Fruit fly (Drosophila melanogaster) whole organism, embryonic: ENCODE data around the gene CG14731.

Experiments
- Atf6 ChIP-seq: fragments of 200-800 bp; sonication (Bioruptor generic); IDR thresholded peaks from 2 replicates; pipeline ENCODE4 v1.3.6; 2022; ENCODE audit warnings: missing biosample characterization, missing genetic modification characterization
- CG11695 ChIP-seq: fragments of 200-800 bp; sonication (Bioruptor generic); IDR thresholded peaks from 3 replicates; pipeline ENCODE4 v1.3.6; 2022; ENCODE audit warnings: missing biosample characterization, missing genetic modification characterization
- CG13424 ChIP-seq: fragments of 200-800 bp; sonication (Bioruptor generic); optimal IDR thresholded peaks from 2 replicates; lab custom pipeline; 2019; ENCODE audit warnings: missing biosample characterization, mild to moderate bottlenecking, missing genetic modification characterization, moderate library complexity
- CG13775 ChIP-seq: fragments of 200-800 bp; sonication (Bioruptor generic); optimal IDR thresholded peaks from 3 replicates; lab custom pipeline; 2017; ENCODE audit warnings: missing biosample characterization, mild to moderate bottlenecking, missing genetic modification characterization
- CG14014 ChIP-seq: fragments of 200-800 bp; sonication (Bioruptor generic); IDR thresholded peaks from 2 replicates; pipeline ENCODE4 v1.3.6; 2022; ENCODE audit warnings: missing biosample characterization, missing genetic modification characterization
- CG14050 ChIP-seq: fragments of 200-800 bp; sonication (Bioruptor generic); IDR thresholded peaks from 3 replicates; pipeline ENCODE4 v1.3.6; 2022; ENCODE audit warnings: missing biosample characterization, missing genetic modification characterization
- CG15269 ChIP-seq: fragments of 200-800 bp; sonication (Bioruptor generic); optimal IDR thresholded peaks from 2 replicates; lab custom pipeline; 2018; ENCODE audit warnings: missing biosample characterization, mild to moderate bottlenecking, missing genetic modification characterization, moderate library complexity
- CG16863 ChIP-seq: fragments of 200-800 bp; sonication (Bioruptor generic); optimal IDR thresholded peaks from 3 replicates; lab custom pipeline; 2016; ENCODE audit warnings: missing biosample characterization, missing genetic modification characterization
- CG17385 ChIP-seq: fragments of 200-800 bp; sonication (Bioruptor generic); optimal IDR thresholded peaks from 3 replicates; lab custom pipeline; 2018; ENCODE audit warnings: missing biosample characterization, mild to moderate bottlenecking, missing genetic modification characterization
- CG1832 ChIP-seq: fragments of 200-800 bp; sonication (Bioruptor generic); optimal IDR thresholded peaks from 2 replicates; lab custom pipeline; 2017; ENCODE audit warnings: missing biosample characterization, mild to moderate bottlenecking, missing genetic modification characterization, inconsistent platforms
- CG2120 ChIP-seq: fragments of 200-800 bp; sonication (Bioruptor generic); optimal IDR thresholded peaks from 3 replicates; lab custom pipeline; 2016; ENCODE audit warnings: missing biosample characterization, missing genetic modification characterization
- CG30403 ChIP-seq: fragments of 200-800 bp; sonication (Bioruptor generic); optimal IDR thresholded peaks from 3 replicates; lab custom pipeline; 2016; ENCODE audit warnings: missing biosample characterization, missing genetic modification characterization
- CG31388 ChIP-seq: fragments of 200-800 bp; sonication (Bioruptor generic); optimal IDR thresholded peaks from 2 replicates; lab custom pipeline; 2016; ENCODE audit warnings: missing biosample characterization, missing genetic modification characterization
- CG3281 ChIP-seq: fragments of 200-800 bp; sonication (Bioruptor generic); optimal IDR thresholded peaks from 3 replicates; lab custom pipeline; 2017; ENCODE audit warnings: missing biosample characterization, mild to moderate bottlenecking, missing genetic modification characterization
- CG3847 ChIP-seq: fragments of 200-800 bp; sonication (Bioruptor generic); IDR thresholded peaks from 2 replicates; pipeline ENCODE4 v1.3.6; 2022; ENCODE audit warnings: missing biosample characterization, missing genetic modification characterization
- CG7839 ChIP-seq: fragments of 200-800 bp; sonication (Bioruptor generic); optimal IDR thresholded peaks from 3 replicates; lab custom pipeline; 2018; ENCODE audit warnings: missing biosample characterization, mild to moderate bottlenecking, missing genetic modification characterization, moderate library complexity
- CG9817 ChIP-seq: fragments of 200-800 bp; sonication (Bioruptor generic); optimal IDR thresholded peaks from 2 replicates; lab custom pipeline; 2018; ENCODE audit warnings: missing biosample characterization, mild to moderate bottlenecking, missing genetic modification characterization, moderate library complexity
- CoRest ChIP-seq: fragments of 200-800 bp; sonication (Bioruptor generic); optimal IDR thresholded peaks from 3 replicates; lab custom pipeline; 2018; ENCODE audit warnings: missing biosample characterization, mild to moderate bottlenecking, missing genetic modification characterization, moderate library complexity
- Drgx ChIP-seq: fragments of 200-800 bp; sonication (Bioruptor generic); IDR thresholded peaks from 2 replicates; pipeline ENCODE4 v1.3.6; 2022; ENCODE audit warnings: missing biosample characterization, missing genetic modification characterization
- Hr51 ChIP-seq, 2 experiments: fragments of 200-800 bp; sonication (Bioruptor generic); optimal IDR thresholded peaks; 2 replicates in 1 of 2; 3 replicates in 1 of 2; lab custom pipeline; 2016 to 2018; ENCODE audit warnings: missing biosample characterization in 2 of 2, missing genetic modification characterization in 2 of 2, mild to moderate bottlenecking in 1 of 2, moderate library complexity in 1 of 2
- Kr ChIP-seq: fragments of 200-800 bp; sonication (Bioruptor generic); optimal IDR thresholded peaks from 2 replicates; lab custom pipeline; 2017; ENCODE audit warnings: missing biosample characterization, mild to moderate bottlenecking, missing genetic modification characterization
- MTF-1 ChIP-seq: fragments of 200-800 bp; sonication (Bioruptor generic); optimal IDR thresholded peaks from 2 replicates; lab custom pipeline; 2018; ENCODE audit warnings: missing biosample characterization, mild to moderate bottlenecking, missing genetic modification characterization, borderline replicate concordance
- Med ChIP-seq: fragments of 200-800 bp; sonication (Bioruptor generic); peaks from one replicate; lab custom pipeline; 2016; ENCODE audit warnings: missing biosample characterization, missing genetic modification characterization, mild to moderate bottlenecking, inconsistent platforms, moderate library complexity
- NfI ChIP-seq: fragments of 200-800 bp; sonication (Bioruptor generic); optimal IDR thresholded peaks from 3 replicates; lab custom pipeline; 2018; ENCODE audit warnings: missing biosample characterization, mild to moderate bottlenecking, missing genetic modification characterization, moderate library complexity
- PHDP ChIP-seq: fragments of 200-800 bp; sonication (Bioruptor generic); optimal IDR thresholded peaks from 3 replicates; lab custom pipeline; 2018; ENCODE audit warnings: missing biosample characterization, mild to moderate bottlenecking, missing genetic modification characterization, moderate library complexity
- Sox102F ChIP-seq: fragments of 200-800 bp; sonication (Bioruptor generic); optimal IDR thresholded peaks from 2 replicates; lab custom pipeline; 2018; ENCODE audit warnings: missing biosample characterization, mild to moderate bottlenecking, missing genetic modification characterization, moderate library complexity
- ash1 ChIP-seq: fragments of 200-800 bp; sonication (Bioruptor generic); optimal IDR thresholded peaks from 2 replicates; lab custom pipeline; 2018; ENCODE audit warnings: missing biosample characterization, mild to moderate bottlenecking, missing genetic modification characterization
- chinmo ChIP-seq: fragments of 200-800 bp; sonication (Bioruptor generic); IDR thresholded peaks from 4 replicates; pipeline ENCODE4 v1.3.6; 2022; ENCODE audit warnings: missing biosample characterization, missing genetic modification characterization; ENCODE audit not compliant: partially characterized antibody
- dpn ChIP-seq, 2 experiments: fragments of 200-800 bp; sonication (Bioruptor generic); optimal IDR thresholded peaks; 3 replicates each; lab custom pipeline; 2016; ENCODE audit warnings: missing biosample characterization in 2 of 2, missing genetic modification characterization in 2 of 2
- dysf ChIP-seq: fragments of 200-800 bp; sonication (Bioruptor generic); IDR thresholded peaks from 3 replicates; pipeline ENCODE4 v1.3.6; 2022; ENCODE audit warnings: missing biosample characterization, missing genetic modification characterization
- fd3F ChIP-seq: fragments of 200-800 bp; sonication (Bioruptor generic); optimal IDR thresholded peaks from 2 replicates; lab custom pipeline; 2018; ENCODE audit warnings: missing biosample characterization, mild to moderate bottlenecking, missing genetic modification characterization, moderate library complexity
- gem ChIP-seq: fragments of 200-800 bp; sonication (Bioruptor generic); optimal IDR thresholded peaks from 2 replicates; lab custom pipeline; 2019; ENCODE audit warnings: missing biosample characterization, mild to moderate bottlenecking, missing genetic modification characterization, moderate library complexity
- grau ChIP-seq: fragments of 200-800 bp; optimal IDR thresholded peaks from 3 replicates; lab custom pipeline; 2019; ENCODE audit warnings: missing biosample characterization, mild to moderate bottlenecking, missing genetic modification characterization, moderate library complexity
- gro ChIP-seq: fragments of 200-800 bp; sonication (Bioruptor generic); optimal IDR thresholded peaks from 2 replicates; lab custom pipeline; 2016; ENCODE audit warnings: missing biosample characterization, missing genetic modification characterization
- ken ChIP-seq: fragments of 200-800 bp; sonication (Bioruptor generic); IDR thresholded peaks from 3 replicates; pipeline ENCODE4 v1.3.6; 2022; ENCODE audit warnings: missing biosample characterization, missing genetic modification characterization
- lilli ChIP-seq: fragments of 200-800 bp; sonication (Bioruptor generic); optimal IDR thresholded peaks from 3 replicates; lab custom pipeline; 2016; ENCODE audit warnings: missing biosample characterization, missing genetic modification characterization
- maf-S ChIP-seq: fragments of 200-800 bp; sonication (Bioruptor generic); optimal IDR thresholded peaks from 2 replicates; lab custom pipeline; 2016; ENCODE audit warnings: missing biosample characterization, missing genetic modification characterization
- nmo ChIP-seq: fragments of 200-800 bp; sonication (Bioruptor generic); optimal IDR thresholded peaks from 2 replicates; lab custom pipeline; 2018; ENCODE audit warnings: missing biosample characterization, mild to moderate bottlenecking, missing genetic modification characterization, moderate library complexity
- row ChIP-seq: fragments of 200-800 bp; sonication (Bioruptor generic); IDR thresholded peaks from 3 replicates; pipeline ENCODE4 v1.3.6; 2022; ENCODE audit warnings: missing biosample characterization, missing genetic modification characterization
- slbo ChIP-seq: fragments of 200-800 bp; sonication (Bioruptor generic); IDR thresholded peaks from 2 replicates; pipeline ENCODE4 v1.3.6; 2022; ENCODE audit warnings: missing biosample characterization, missing genetic modification characterization
- tio ChIP-seq: fragments of 200-800 bp; sonication (Bioruptor generic); optimal IDR thresholded peaks from 2 replicates; lab custom pipeline; 2017; ENCODE audit warnings: missing biosample characterization, missing genetic modification characterization, inconsistent platforms
- unc-4 ChIP-seq: fragments of 200-800 bp; sonication (Bioruptor generic); IDR thresholded peaks from 2 replicates; pipeline ENCODE4 v1.3.6; 2022; ENCODE audit warnings: missing biosample characterization, missing genetic modification characterization; ENCODE audit not compliant: partially characterized antibody
- wek ChIP-seq: fragments of 200-800 bp; sonication (Bioruptor generic); optimal IDR thresholded peaks from 3 replicates; lab custom pipeline; 2018; ENCODE audit warnings: missing biosample characterization, mild to moderate bottlenecking, missing genetic modification characterization, moderate library complexity
- zfh2 ChIP-seq: fragments of 200-800 bp; sonication (Bioruptor generic); optimal IDR thresholded peaks from 2 replicates; lab custom pipeline; 2016; ENCODE audit warnings: missing biosample characterization, missing genetic modification characterization

The CG14731 gene

dm6 chr3R:11969217-11969616 lies 38.2 kb downstream of the CG14731 start:
- TF ChIP-seq dpn (GFP tag; optimal IDR thresholded peaks at IDR 0.05; lab: Kevin White, UChicago) (no peak), CoRest (peak; percentile 48), CG14014 (GFP tag; lab: Robert Waterston, UW) (0 out of 2 replicates have a peak, but pooled peaks have one; percentile 18), CG11695 (no peak), row (GFP tag; lab: Robert Waterston, UW) (peak; percentile 45; the same call in 2 of the 3 replicates), wek (GFP tag; lab: Kevin White, UChicago) (no peak), lilli (peak; percentile 23), ken (GFP tag; lab: Robert Waterston, UW) (no peak), nmo (peak; percentile 20), CG9817 (peak; percentile 24), CG13424 (tag; lab: Kevin White, UChicago) (peak; percentile 30), Atf6 (GFP tag; lab: Robert Waterston, UW) (peak; percentile 59; the same call in 1 of the 2 replicates), slbo (GFP tag; lab: Robert Waterston, UW) (peak; percentile 43), CG17385 (peak; percentile 18), grau (peak; percentile 79), PHDP (tag; lab: Kevin White, UChicago) (peak; percentile 19), CG2120 (peak; percentile 49), tio (GFP tag; lab: Kevin White, UChicago) (peak; percentile 16), CG13775 (no peak), Med (GFP tag; lab: Kevin White, UChicago) (peak; percentile 80), Kr (GFP tag; lab: Kevin White, UChicago) (no peak), gro (GFP tag; lab: Kevin White, UChicago) (no peak), ash1 (no peak), CG16863 (GFP tag; lab: Kevin White, UChicago) (no peak), Sox102F (GFP tag; lab: Kevin White, UChicago) (peak; percentile 16), CG14050 (GFP tag; lab: Robert Waterston, UW) (peak; percentile 8; the same call in 1 of the 3 replicates), maf-S (GFP tag; lab: Kevin White, UChicago) (no peak), Hr51 (GFP tag; optimal IDR thresholded peaks at IDR 0.05; lab: Kevin White, UChicago) (peak in 1 of 2 experiments; percentile 18), zfh2 (GFP tag; lab: Kevin White, UChicago) (no peak), CG3847 (GFP tag; lab: Robert Waterston, UW) (0 out of 2 replicates have a peak, but pooled peaks have one; percentile 5), CG15269 (tag; lab: Kevin White, UChicago) (peak; percentile 48), CG31388 (no peak), CG7839 (tag; lab: Kevin White, UChicago) (peak; percentile 32), dysf (GFP tag; lab: Robert Waterston, UW) (0 out of 3 replicates have a peak, but pooled peaks have one; percentile 13), NfI (GFP tag; lab: Kevin White, UChicago) (peak; percentile 3), MTF-1 (GFP tag; lab: Kevin White, UChicago) (no peak), chinmo (GFP tag; lab: Robert Waterston, UW) (no peak), CG1832 (GFP tag; lab: Kevin White, UChicago) (no peak), unc-4 (GFP tag; lab: Robert Waterston, UW) (no peak), CG3281 (peak; percentile 8), Drgx (peak; percentile 64), gem (peak; percentile 34), fd3F (GFP tag; lab: Kevin White, UChicago) (peak; percentile 1), CG30403 (GFP tag; lab: Kevin White, UChicago) (peak; percentile 24)
